Fruit fly (Drosophila melanogaster): Measurements from ENCODE around the gene CG31156.

Gene CG31156

dm6 chr3R:22626842-22627392 lies 13.5 kb upstream of the CG31156 start (continued):
- peak; percentile 27; the same call in 1 of the 2 replicates for TF ChIP-seq E2f2 (GFP tag; IDR thresholded peaks at IDR 0.05)
- TF ChIP-seq kni (GFP tag; optimal IDR thresholded peaks at IDR 0.05) = peak; percentile 71
- no peak for TF ChIP-seq stwl (tag; optimal IDR thresholded peaks at IDR 0.05)
- peak; percentile 47 for TF ChIP-seq dmrt99B (tag; optimal IDR thresholded peaks at IDR 0.05)
- TF ChIP-seq PHDP (tag; optimal IDR thresholded peaks at IDR 0.05) = peak; percentile 57
- TF ChIP-seq corto (GFP tag; optimal IDR thresholded peaks at IDR 0.05) = no peak
- peak; percentile 13 for TF ChIP-seq zfh2 (GFP tag; optimal IDR thresholded peaks at IDR 0.05)
- TF ChIP-seq CG12744 (GFP tag; optimal IDR thresholded peaks at IDR 0.05) = peak; percentile 56
- peak; percentile 43 for TF ChIP-seq CG1603 (tag; optimal IDR thresholded peaks at IDR 0.05)
- TF ChIP-seq CG7745 (tag; optimal IDR thresholded peaks at IDR 0.05) = peak; percentile 86
- peak; percentile 69; the same call in 1 of the 2 replicates for TF ChIP-seq seq (GFP tag; IDR thresholded peaks at IDR 0.05)
- TF ChIP-seq CG2199 (GFP tag; IDR thresholded peaks at IDR 0.05) = peak; percentile 69; the same call in 1 of the 3 replicates
- TF ChIP-seq CHES-1-like (GFP tag; optimal IDR thresholded peaks at IDR 0.05) = peak; percentile 79
- no peak for TF ChIP-seq CG4820 (GFP tag; optimal IDR thresholded peaks at IDR 0.05)
- peak; percentile 40; the same call in 1 of the 2 replicates for TF ChIP-seq klu (GFP tag; IDR thresholded peaks at IDR 0.05)
- peak; percentile 33 for TF ChIP-seq CG12219 (GFP tag; optimal IDR thresholded peaks at IDR 0.05)
- TF ChIP-seq Xrp1 (GFP tag; IDR thresholded peaks at IDR 0.05) = peak; percentile 45; the same call in 1 of the 2 replicates
- peak; percentile 18; the same call in 1 of the 2 replicates for TF ChIP-seq Scr (GFP tag; IDR thresholded peaks at IDR 0.05; ENCODE audit: partially characterized antibody)
- no peak for TF ChIP-seq ind (GFP tag; optimal IDR thresholded peaks at IDR 0.05)
- TF ChIP-seq Antp (GFP tag; optimal IDR thresholded peaks at IDR 0.05) = no peak
- peak; percentile 16; the same call in 1 of the 2 replicates for TF ChIP-seq chm (GFP tag; IDR thresholded peaks at IDR 0.05)
- TF ChIP-seq sens (GFP tag) = peak; percentile 78
- TF ChIP-seq Ssrp (tag; optimal IDR thresholded peaks at IDR 0.05) = no peak
- TF ChIP-seq CG34422 (GFP tag; IDR thresholded peaks at IDR 0.05) = peak; percentile 67; the same call in 1 of the 3 replicates
- no peak for TF ChIP-seq lilli (GFP tag; optimal IDR thresholded peaks at IDR 0.05)
- peak; percentile 73 for TF ChIP-seq Meics (GFP tag; optimal IDR thresholded peaks at IDR 0.05)
- no peak for TF ChIP-seq ftz-f1 (GFP tag; optimal IDR thresholded peaks at IDR 0.05)
- peak; percentile 62 for TF ChIP-seq CG1233 (GFP tag; optimal IDR thresholded peaks at IDR 0.05)
- peak; percentile 36 for TF ChIP-seq Dek (tag; optimal IDR thresholded peaks at IDR 0.05)
- peak; percentile 50 for TF ChIP-seq bcd (GFP tag; optimal IDR thresholded peaks at IDR 0.05)
- peak; percentile 13 for TF ChIP-seq pb (GFP tag; optimal IDR thresholded peaks at IDR 0.05)
- no peak for TF ChIP-seq TFAM (GFP tag; optimal IDR thresholded peaks at IDR 0.05)
- peak; percentile 10 for TF ChIP-seq Myb (GFP tag; optimal IDR thresholded peaks at IDR 0.05)
- peak; percentile 56 for TF ChIP-seq maf-S (GFP tag; optimal IDR thresholded peaks at IDR 0.05)
- peak; percentile 43; the same call in 1 of the 2 replicates for TF ChIP-seq vvl (GFP tag; IDR thresholded peaks at IDR 0.05)
- peak; percentile 45 for TF ChIP-seq NK7.1 (GFP tag; optimal IDR thresholded peaks at IDR 0.05)
- TF ChIP-seq MTF-1 (GFP tag; optimal IDR thresholded peaks at IDR 0.05; ENCODE audit: borderline replicate concordance) = peak; percentile 57
- TF ChIP-seq onecut (GFP tag; IDR thresholded peaks at IDR 0.05) = 0 out of 2 replicates have a peak, but pooled peaks have one; percentile 18
- TF ChIP-seq CG3163 (GFP tag; optimal IDR thresholded peaks at IDR 0.05) = peak; percentile 45
- TF ChIP-seq CG9609 (GFP tag; optimal IDR thresholded peaks at IDR 0.05) = no peak
- peak; percentile 11 for TF ChIP-seq CG2116 (GFP tag; optimal IDR thresholded peaks at IDR 0.05)
- 0 out of 2 replicates have a peak, but pooled peaks have one; percentile 31 for TF ChIP-seq wdn (GFP tag; IDR thresholded peaks at IDR 0.05)
- peak; percentile 42; the same call in 1 of the 2 replicates for TF ChIP-seq sob (GFP tag; IDR thresholded peaks at IDR 0.05)
- TF ChIP-seq grau (tag; optimal IDR thresholded peaks at IDR 0.05) = peak; percentile 37
- peak; percentile 73 for TF ChIP-seq abd-A (tag; optimal IDR thresholded peaks at IDR 0.05)
- TF ChIP-seq tio (GFP tag; optimal IDR thresholded peaks at IDR 0.05) = no peak
- peak; percentile 43 for TF ChIP-seq gem (tag; optimal IDR thresholded peaks at IDR 0.05)
- TF ChIP-seq CG7839 (tag; optimal IDR thresholded peaks at IDR 0.05) = peak; percentile 25
- TF ChIP-seq GATAe (GFP tag; conservative IDR thresholded peaks at IDR 0.05) = no peak
- peak; percentile 26; the same call in 1 of the 3 replicates for TF ChIP-seq CG11695 (GFP tag; IDR thresholded peaks at IDR 0.05)
